Fruit fly (Drosophila melanogaster) whole organism, wandering third instar larva: Measurements from ENCODE around the gene Acbp5.

Experiments
- Abd-B ChIP-seq: fragments of >200 bp; optimal IDR thresholded peaks from 2 replicates; lab custom pipeline; 2017; ENCODE audit warnings: missing biosample characterization, missing genetic modification characterization
- CG32264 ChIP-seq: fragments of 200-800 bp; sonication (Bioruptor generic); optimal IDR thresholded peaks from 2 replicates; lab custom pipeline; 2016; ENCODE audit warnings: missing biosample characterization, missing genetic modification characterization
- CrebA ChIP-seq: fragments of 200-800 bp; sonication (Bioruptor generic); optimal IDR thresholded peaks from 2 replicates; lab custom pipeline; 2016; ENCODE audit warnings: missing biosample characterization, mild to moderate bottlenecking, missing genetic modification characterization, borderline replicate concordance
- Dfd ChIP-seq: fragments of >200 bp; optimal IDR thresholded peaks from 2 replicates; lab custom pipeline; 2017; ENCODE audit warnings: missing biosample characterization, missing genetic modification characterization
- Dif ChIP-seq: fragments of 200-275, 200-300 bp; sonication (Bioruptor generic); optimal IDR thresholded peaks from 2 replicates; lab custom pipeline; 2018; ENCODE audit warnings: missing biosample characterization, missing genetic modification characterization; ENCODE audit not compliant: partially characterized antibody
- GATAd ChIP-seq: sonication (Bioruptor generic); optimal IDR thresholded peaks from 2 replicates; lab custom pipeline; 2016; ENCODE audit warnings: missing biosample characterization, missing genetic modification characterization
- HLH106 ChIP-seq: fragments of 200-800 bp; optimal IDR thresholded peaks from 3 replicates; lab custom pipeline; 2019; ENCODE audit warnings: missing biosample characterization, mild to moderate bottlenecking, missing genetic modification characterization, moderate library complexity
- Hnf4 ChIP-seq: fragments of 200-800 bp; sonication (Bioruptor generic); optimal IDR thresholded peaks from 2 replicates; lab custom pipeline; 2016; ENCODE audit warnings: missing biosample characterization, mild to moderate bottlenecking, missing genetic modification characterization
- Hr78 ChIP-seq: fragments of >200 bp; optimal IDR thresholded peaks from 2 replicates; lab custom pipeline; 2017; ENCODE audit warnings: missing biosample characterization, missing genetic modification characterization
- Hr83 ChIP-seq: fragments of 200-300 bp; sonication (Bioruptor generic); optimal IDR thresholded peaks from 2 replicates; lab custom pipeline; 2016; ENCODE audit warnings: missing biosample characterization, mild to moderate bottlenecking, missing genetic modification characterization, moderate library complexity; ENCODE audit not compliant: poor library complexity, severe bottlenecking
- Jra ChIP-seq: sonication (Bioruptor generic); optimal IDR thresholded peaks from 2 replicates; lab custom pipeline; 2016; ENCODE audit warnings: missing biosample characterization, missing genetic modification characterization
- Myc ChIP-seq: fragments of >200 bp; optimal IDR thresholded peaks from 2 replicates; lab custom pipeline; 2017
- N ChIP-seq: fragments of >200 bp; optimal IDR thresholded peaks from 2 replicates; lab custom pipeline; 2018; ENCODE audit warnings: missing biosample characterization, missing external identifiers, missing genetic modification characterization
- OdsH ChIP-seq: fragments of 200-800 bp; sonication (Bioruptor generic); optimal IDR thresholded peaks from 2 replicates; lab custom pipeline; 2016; ENCODE audit warnings: missing biosample characterization, mild to moderate bottlenecking, missing genetic modification characterization
- Rel ChIP-seq, 2 experiments: fragments of 200-800 bp; sonication (Bioruptor generic) in 1 of 2; optimal IDR thresholded peaks; 2 replicates in 1 of 2; 3 replicates in 1 of 2; lab custom pipeline; 2016 to 2019; ENCODE audit warnings: mild to moderate bottlenecking in 2 of 2, missing biosample characterization in 2 of 2, missing genetic modification characterization in 2 of 2, moderate library complexity in 1 of 2
- Vsx2 ChIP-seq: fragments of 200-300, 225-300 bp; sonication (Bioruptor generic); optimal IDR thresholded peaks from 2 replicates; lab custom pipeline; 2018; ENCODE audit warnings: missing biosample characterization, missing genetic modification characterization; ENCODE audit not compliant: partially characterized antibody
- br ChIP-seq: fragments of 200-800 bp; sonication (Bioruptor generic); optimal IDR thresholded peaks from 2 replicates; lab custom pipeline; 2016; ENCODE audit warnings: missing biosample characterization, missing genetic modification characterization
- brk ChIP-seq: fragments of 200-800 bp; sonication (Bioruptor generic); optimal IDR thresholded peaks from 2 replicates; lab custom pipeline; 2016; ENCODE audit warnings: missing biosample characterization, mild to moderate bottlenecking, missing genetic modification characterization
- dl ChIP-seq, 2 experiments: fragments of 175-275, 200-275 bp in 1 of 2; fragments of 200-275 bp in 1 of 2; sonication (Bioruptor generic); optimal IDR thresholded peaks; lab custom pipeline; 2018; ENCODE audit warnings: mild to moderate bottlenecking in 2 of 2, missing biosample characterization in 2 of 2, missing genetic modification characterization in 2 of 2, moderate library complexity in 2 of 2; ENCODE audit not compliant: partially characterized antibody in 2 of 2, insufficient read depth in 1 of 2
- dsf ChIP-seq: sonication (Bioruptor generic); optimal IDR thresholded peaks from 2 replicates; lab custom pipeline; 2016; ENCODE audit warnings: missing biosample characterization, missing genetic modification characterization, borderline replicate concordance
- ey ChIP-seq: fragments of 200-800 bp; sonication (Bioruptor generic); optimal IDR thresholded peaks from 2 replicates; lab custom pipeline; 2016; ENCODE audit warnings: missing biosample characterization, missing genetic modification characterization
- foxo ChIP-seq, 2 experiments: fragments of 200-800 bp; sonication (Bioruptor generic); optimal IDR thresholded peaks; 2 replicates in 1 of 2; 3 replicates in 1 of 2; lab custom pipeline; 2016 to 2017; ENCODE audit warnings: missing biosample characterization in 2 of 2, missing genetic modification characterization in 2 of 2
- fru ChIP-seq: fragments of 200-800 bp; sonication (Bioruptor generic); optimal IDR thresholded peaks from 3 replicates; lab custom pipeline; 2016; ENCODE audit warnings: missing biosample characterization, mild to moderate bottlenecking, missing genetic modification characterization
- jim ChIP-seq: fragments of 175-275, 200-325 bp; sonication (Bioruptor generic); optimal IDR thresholded peaks from 2 replicates; lab custom pipeline; 2016; ENCODE audit warnings: missing biosample characterization, mild to moderate bottlenecking, missing genetic modification characterization
- lola ChIP-seq: fragments of >200 bp; optimal IDR thresholded peaks from 2 replicates; lab custom pipeline; 2017; ENCODE audit warnings: missing biosample characterization, missing genetic modification characterization
- pan ChIP-seq: fragments of >200 bp; optimal IDR thresholded peaks from 2 replicates; lab custom pipeline; 2017
- psq ChIP-seq: fragments of 200-800 bp; sonication (Bioruptor generic); optimal IDR thresholded peaks from 3 replicates; lab custom pipeline; 2017; ENCODE audit warnings: missing biosample characterization, mild to moderate bottlenecking, missing genetic modification characterization, moderate library complexity
- rgr ChIP-seq: fragments of 200-800 bp; sonication (Bioruptor generic); optimal IDR thresholded peaks from 3 replicates; lab custom pipeline; 2016; ENCODE audit warnings: missing biosample characterization, mild to moderate bottlenecking, missing genetic modification characterization
- tai ChIP-seq: sonication (Bioruptor generic); optimal IDR thresholded peaks from 2 replicates; lab custom pipeline; 2016; ENCODE audit warnings: missing biosample characterization, missing genetic modification characterization
- usp ChIP-seq: fragments of >200 bp; optimal IDR thresholded peaks from 2 replicates; lab custom pipeline; 2017; ENCODE audit warnings: missing biosample characterization, missing genetic modification characterization
- woc ChIP-seq: sonication (Bioruptor generic); optimal IDR thresholded peaks from 2 replicates; lab custom pipeline; 2016; ENCODE audit warnings: missing biosample characterization, mild to moderate bottlenecking, missing genetic modification characterization

The Acbp5 gene

dm6 chr3L:8800432-8800831 is 12.1 kb upstream of the Acbp5 start, which contains the start of gene CG13310:
Gene CG13310, minus strand, starts transcription at chr3L:8800532.
- TF ChIP-seq psq (GFP tag; lab: Kevin White, UChicago) (no peak), dsf (GFP tag; lab: Kevin White, UChicago) (no peak), OdsH (GFP tag; lab: Kevin White, UChicago) (no peak), Hnf4 (GFP tag; lab: Kevin White, UChicago) (no peak), HLH106 (tag; lab: Kevin White, UChicago) (no peak), dl (GFP tag; optimal IDR thresholded peaks at IDR 0.05; lab: Kevin White, UChicago; ENCODE audit: insufficient read depth in 1 of 2, partially characterized antibody in 2 of 2) (no peak), lola (GFP tag; lab: Kevin White, UChicago) (no peak), Myc (no peak), rgr (GFP tag; lab: Kevin White, UChicago) (no peak), Rel (GFP tag; optimal IDR thresholded peaks at IDR 0.05; lab: Kevin White, UChicago) (no peak), Rel (tag; optimal IDR thresholded peaks at IDR 0.05; lab: Kevin White, UChicago) (no peak), tai (GFP tag; lab: Kevin White, UChicago) (no peak), foxo (GFP tag; optimal IDR thresholded peaks at IDR 0.05; lab: Kevin White, UChicago) (no peak), Hr78 (GFP tag; lab: Kevin White, UChicago) (no peak)

dm6 chr3L:8798539-8798938 is 10.2 kb upstream of the Acbp5 start:
- TF ChIP-seq Dfd (GFP tag; lab: Kevin White, UChicago), result no peak
- TF ChIP-seq Myc, result peak; percentile 92

dm6 chr3L:8798129-8798528 is 9.8 kb upstream of the Acbp5 start:
- TF ChIP-seq CrebA (GFP tag; lab: Kevin White, UChicago) (no peak), Dif (GFP tag; lab: Kevin White, UChicago) (no peak), lola (GFP tag; lab: Kevin White, UChicago) (no peak), Dfd (GFP tag; lab: Kevin White, UChicago) (no peak), brk (GFP tag; lab: Kevin White, UChicago) (no peak), usp (GFP tag; lab: Kevin White, UChicago) (no peak), foxo (GFP tag; optimal IDR thresholded peaks at IDR 0.05; lab: Kevin White, UChicago) (no peak), psq (GFP tag; lab: Kevin White, UChicago) (no peak), Vsx2 (no peak)
- TF ChIP-seq, all 38 proteins: peak for 0

- TF ChIP-seq Hnf4 (GFP tag; lab: Kevin White, UChicago) (no peak), lola (GFP tag; lab: Kevin White, UChicago) (no peak), Dfd (GFP tag; lab: Kevin White, UChicago) (no peak), dl (GFP tag; optimal IDR thresholded peaks at IDR 0.05; lab: Kevin White, UChicago; ENCODE audit: insufficient read depth in 1 of 2, partially characterized antibody in 2 of 2) (no peak), Rel (GFP tag; optimal IDR thresholded peaks at IDR 0.05; lab: Kevin White, UChicago) (no peak), Rel (tag; optimal IDR thresholded peaks at IDR 0.05; lab: Kevin White, UChicago) (no peak), Dif (GFP tag; lab: Kevin White, UChicago) (no peak), GATAd (GFP tag; lab: Kevin White, UChicago) (no peak), brk (GFP tag; lab: Kevin White, UChicago) (no peak), ey (GFP tag; lab: Kevin White, UChicago) (no peak), br (GFP tag; lab: Kevin White, UChicago) (no peak), OdsH (GFP tag; lab: Kevin White, UChicago) (no peak), fru (GFP tag; lab: Kevin White, UChicago) (no peak), psq (GFP tag; lab: Kevin White, UChicago) (no peak), woc (GFP tag; lab: Kevin White, UChicago) (no peak), CG32264 (no peak)
- TF ChIP-seq, all 38 proteins: peak for 0
Observed at dm6 chr3L:8787701-8788100, 644 bp downstream of the Acbp5 start.

dm6 chr3L:8787240-8787639 is 1.1 kb downstream of the Acbp5 start:
- TF ChIP-seq Vsx2, result peak; percentile 68
- no peak for TF ChIP-seq brk (GFP tag; lab: Kevin White, UChicago)
- no peak for TF ChIP-seq ey (GFP tag; lab: Kevin White, UChicago)
- no peak for TF ChIP-seq tai (GFP tag; lab: Kevin White, UChicago)
- no peak for TF ChIP-seq pan (lab: Kevin White, UChicago)
- TF ChIP-seq CrebA (GFP tag; lab: Kevin White, UChicago), result no peak
- no peak for TF ChIP-seq Hr83
- no peak for TF ChIP-seq Jra (GFP tag; lab: Kevin White, UChicago)
- TF ChIP-seq Hr78 (GFP tag; lab: Kevin White, UChicago), result no peak
- TF ChIP-seq psq (GFP tag; lab: Kevin White, UChicago), result no peak
- no peak for TF ChIP-seq jim (GFP tag; lab: Kevin White, UChicago)
- TF ChIP-seq HLH106 (tag; lab: Kevin White, UChicago), result no peak
- peak; percentile 84 for TF ChIP-seq Myc
- peak; percentile 39 for TF ChIP-seq Abd-B (GFP tag; lab: Kevin White, UChicago)
- peak; percentile 88 for TF ChIP-seq N (GFP tag; lab: Kevin White, UChicago)
- no peak for TF ChIP-seq GATAd (GFP tag; lab: Kevin White, UChicago)
